Fruit fly (Drosophila melanogaster) whole organism, embryonic: Measurements from ENCODE around the gene AspRS-m.
A peak's percentile ranks its signal among the peaks of the same experiment; 100 is the strongest.

Experiments
- ATbp ChIP-seq: fragments of 200-800 bp; sonication (Bioruptor generic); optimal IDR thresholded peaks from 2 replicates; lab custom pipeline; 2017; ENCODE audit warnings: missing biosample characterization, mild to moderate bottlenecking, missing genetic modification characterization, missing genetic modification reagents
- Adf1 ChIP-seq: fragments of 200-800 bp; sonication (Bioruptor generic); IDR thresholded peaks from 2 replicates; pipeline ENCODE4 v1.3.6; 2022; ENCODE audit warnings: missing biosample characterization, missing genetic modification characterization
- Antp ChIP-seq: fragments of 200-800 bp; sonication (Bioruptor generic); optimal IDR thresholded peaks from 3 replicates; lab custom pipeline; 2016; ENCODE audit warnings: missing biosample characterization, missing genetic modification characterization
- CG12155 ChIP-seq: fragments of 200-800 bp; sonication (Bioruptor generic); optimal IDR thresholded peaks from 3 replicates; lab custom pipeline; 2016; ENCODE audit warnings: missing biosample characterization, missing genetic modification characterization
- CG1233 ChIP-seq: fragments of 200-800 bp; sonication (Bioruptor generic); optimal IDR thresholded peaks from 4 replicates; lab custom pipeline; 2018; ENCODE audit warnings: missing biosample characterization, mild to moderate bottlenecking, missing genetic modification characterization
- CG12769 ChIP-seq: fragments of 200-800 bp; sonication (Bioruptor generic); optimal IDR thresholded peaks from 2 replicates; lab custom pipeline; 2019; ENCODE audit warnings: missing biosample characterization, mild to moderate bottlenecking, missing genetic modification characterization, moderate library complexity
- CG13287 ChIP-seq: fragments of 200-800 bp; sonication (Bioruptor generic); IDR thresholded peaks from 2 replicates; pipeline ENCODE4 v1.3.6; 2022; ENCODE audit warnings: missing biosample characterization, missing genetic modification characterization; ENCODE audit not compliant: partially characterized antibody
- CG15514 ChIP-seq: fragments of 200-800 bp; sonication (Bioruptor generic); optimal IDR thresholded peaks from 3 replicates; lab custom pipeline; 2017; ENCODE audit warnings: missing biosample characterization, missing genetic modification characterization, mild to moderate bottlenecking, moderate library complexity, missing genetic modification reagents
- CG17829 ChIP-seq: fragments of 200-800 bp; optimal IDR thresholded peaks from 2 replicates; lab custom pipeline; 2019; ENCODE audit warnings: missing biosample characterization, mild to moderate bottlenecking, missing genetic modification characterization, moderate library complexity
- CG18262 ChIP-seq: fragments of 200-800 bp; optimal IDR thresholded peaks from 3 replicates; lab custom pipeline; 2019; ENCODE audit warnings: missing biosample characterization, mild to moderate bottlenecking, missing genetic modification characterization, moderate library complexity
- CG32532 ChIP-seq: fragments of 200-800 bp; sonication (Bioruptor generic); IDR thresholded peaks from 2 replicates; pipeline ENCODE4 v1.3.6; 2022; ENCODE audit warnings: missing biosample characterization, missing genetic modification characterization
- CG3995 ChIP-seq: fragments of 200-800 bp; sonication (Bioruptor generic); optimal IDR thresholded peaks from 3 replicates; lab custom pipeline; 2016; ENCODE audit warnings: missing biosample characterization, missing genetic modification characterization
- CG8290 ChIP-seq, 3 experiments: fragments of 200-800 bp; sonication (Bioruptor generic); optimal IDR thresholded peaks; 2 replicates each; lab custom pipeline; 2016 to 2019; ENCODE audit warnings: missing biosample characterization in 3 of 3, missing genetic modification characterization in 3 of 3, mild to moderate bottlenecking in 2 of 3, moderate library complexity in 1 of 3
- CG9437 ChIP-seq: fragments of 200-800 bp; sonication (Bioruptor generic); optimal IDR thresholded peaks from 2 replicates; lab custom pipeline; 2018; ENCODE audit warnings: missing biosample characterization, mild to moderate bottlenecking, missing genetic modification characterization
- CTCF ChIP-seq: fragments of 200-800 bp; sonication (Bioruptor generic); optimal IDR thresholded peaks from 2 replicates; lab custom pipeline; 2017; ENCODE audit warnings: missing biosample characterization, mild to moderate bottlenecking, missing genetic modification characterization, moderate library complexity
- Deaf1 ChIP-seq: fragments of 200-800 bp; optimal IDR thresholded peaks from 3 replicates; lab custom pipeline; 2019; ENCODE audit warnings: missing biosample characterization, mild to moderate bottlenecking, missing genetic modification characterization, moderate library complexity
- Hr78 ChIP-seq, 2 experiments: fragments of 200-800 bp in 1 of 2; fragments of >200 bp in 1 of 2; sonication (Bioruptor generic) in 1 of 2; optimal IDR thresholded peaks; 2 replicates each; lab custom pipeline; 2017 to 2019; ENCODE audit warnings: missing biosample characterization in 2 of 2, missing genetic modification characterization in 2 of 2, mild to moderate bottlenecking in 1 of 2, moderate library complexity in 1 of 2
- Jarid2 ChIP-seq: fragments of 200-800 bp; sonication (Bioruptor generic); optimal IDR thresholded peaks from 3 replicates; lab custom pipeline; 2017; ENCODE audit warnings: mild to moderate bottlenecking, missing biosample characterization, missing genetic modification reagents, missing genetic modification characterization
- Trl ChIP-seq, 3 experiments: fragments of >200 bp in 2 of 3; fragments of 200-800 bp in 1 of 3; sonication (Bioruptor generic) in 1 of 3; optimal IDR thresholded peaks; 2 replicates in 1 of 3; 3 replicates in 2 of 3; lab custom pipeline; 2016 to 2017; ENCODE audit warnings: missing biosample characterization in 1 of 3, missing genetic modification characterization in 1 of 3
- amos ChIP-seq: fragments of 200-800 bp; sonication (Bioruptor generic); IDR thresholded peaks from 2 replicates; pipeline ENCODE4 v1.3.6; 2022; ENCODE audit warnings: missing biosample characterization, missing genetic modification characterization; ENCODE audit not compliant: partially characterized antibody
- chif ChIP-seq, 2 experiments: fragments of 200-800 bp; sonication (Bioruptor generic); optimal IDR thresholded peaks; 3 replicates each; lab custom pipeline; 2016; ENCODE audit warnings: missing biosample characterization in 2 of 2, missing genetic modification characterization in 2 of 2
- chinmo ChIP-seq: fragments of 200-800 bp; sonication (Bioruptor generic); IDR thresholded peaks from 4 replicates; pipeline ENCODE4 v1.3.6; 2022; ENCODE audit warnings: missing biosample characterization, missing genetic modification characterization; ENCODE audit not compliant: partially characterized antibody
- cwo ChIP-seq: fragments of 200-800 bp; sonication (Bioruptor generic); optimal IDR thresholded peaks from 3 replicates; lab custom pipeline; 2017; ENCODE audit warnings: missing biosample characterization, missing genetic modification characterization, mild to moderate bottlenecking, moderate library complexity, missing genetic modification reagents
- ftz-f1 ChIP-seq: fragments of 200-800 bp; sonication (Bioruptor generic); optimal IDR thresholded peaks from 2 replicates; lab custom pipeline; 2016; ENCODE audit warnings: missing biosample characterization, missing genetic modification characterization
- grn ChIP-seq: fragments of 200-800 bp; sonication (Bioruptor generic); optimal IDR thresholded peaks from 3 replicates; lab custom pipeline; 2017; ENCODE audit warnings: missing biosample characterization, missing genetic modification characterization
- hbn ChIP-seq: fragments of 200-800 bp; sonication (Bioruptor generic); IDR thresholded peaks from 2 replicates; pipeline ENCODE4 v1.3.6; 2022; ENCODE audit warnings: missing biosample characterization, missing genetic modification characterization; ENCODE audit not compliant: partially characterized antibody
- mirr ChIP-seq: fragments of 200-800 bp; sonication (Bioruptor generic); optimal IDR thresholded peaks from 3 replicates; lab custom pipeline; 2018; ENCODE audit warnings: missing biosample characterization, mild to moderate bottlenecking, missing genetic modification characterization
- nerfin-1 ChIP-seq: fragments of 200-800 bp; sonication (Bioruptor generic); optimal IDR thresholded peaks from 3 replicates; lab custom pipeline; 2019; ENCODE audit warnings: missing biosample characterization, mild to moderate bottlenecking, missing genetic modification characterization, moderate library complexity
- p53 ChIP-seq: fragments of 200-800 bp; sonication (Bioruptor generic); optimal IDR thresholded peaks from 2 replicates; lab custom pipeline; 2016; ENCODE audit warnings: missing biosample characterization, missing genetic modification characterization
- pan ChIP-seq, 4 experiments: fragments of >200 bp in 3 of 4; fragments of 200-800 bp in 1 of 4; sonication (Bioruptor generic) in 1 of 4; optimal IDR thresholded peaks in 3 of 4; IDR thresholded peaks in 1 of 4; 2 replicates each; pipeline versions ENCODE4 v1.3.6 to Lab custom; 2017 to 2022; ENCODE audit warnings: missing biosample characterization in 2 of 4, missing genetic modification characterization in 2 of 4, mixed read lengths in 1 of 4
- run ChIP-seq: fragments of 200-800 bp; sonication (Bioruptor generic); optimal IDR thresholded peaks from 3 replicates; lab custom pipeline; 2018; ENCODE audit warnings: missing biosample characterization, mild to moderate bottlenecking, missing genetic modification characterization
- so ChIP-seq: fragments of 200-800 bp; sonication (Bioruptor generic); IDR thresholded peaks from 3 replicates; pipeline ENCODE4 v1.3.6; 2022; ENCODE audit warnings: missing biosample characterization, missing genetic modification characterization
- ssp ChIP-seq: fragments of 200-800 bp; sonication (Bioruptor generic); IDR thresholded peaks from 2 replicates; pipeline ENCODE4 v1.3.6; 2022; ENCODE audit warnings: missing biosample characterization, missing genetic modification characterization
- ttk ChIP-seq: fragments of 200-800 bp; sonication (Bioruptor generic); IDR thresholded peaks from 2 replicates; pipeline ENCODE4 v2.1.2; 2022; ENCODE audit warnings: missing biosample characterization, missing genetic modification characterization
- vvl ChIP-seq: fragments of 200-800 bp; sonication (Bioruptor generic); IDR thresholded peaks from 2 replicates; pipeline ENCODE4 v1.3.6; 2022; ENCODE audit warnings: missing biosample characterization, missing genetic modification characterization

AspRS-m gene

DNA sequence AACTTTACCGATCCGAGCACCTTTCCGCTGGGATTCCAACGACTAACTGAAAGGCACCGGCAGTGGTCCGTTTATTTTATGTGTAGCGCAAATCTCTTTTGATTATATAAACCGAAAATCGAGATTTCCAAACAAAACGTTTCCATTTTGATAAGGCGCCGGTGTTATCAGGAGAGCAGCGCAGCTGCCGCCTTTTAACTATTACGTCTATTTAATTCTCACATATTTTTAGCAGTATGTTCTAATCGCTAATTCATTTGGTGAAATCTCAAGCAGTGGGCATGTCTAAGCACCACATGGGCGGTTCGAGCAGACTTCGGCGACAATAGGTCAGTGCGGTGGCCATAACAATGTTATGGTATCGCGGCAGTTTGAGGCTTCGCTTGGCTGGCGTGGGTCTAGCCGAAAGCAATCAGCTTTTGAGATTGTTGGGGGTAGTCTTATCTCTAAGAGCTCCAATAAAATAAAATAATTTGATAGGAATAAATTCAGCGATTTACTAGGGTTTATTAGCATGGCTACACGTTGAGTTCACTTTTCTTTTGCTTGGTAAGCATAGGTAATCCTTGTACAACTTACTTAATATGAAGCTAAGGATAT lies 36.1 kb upstream of the AspRS-m start, which contains the start of gene Cyt-b5-r (continued):
- no peak for TF ChIP-seq nerfin-1 (tag; lab: Kevin White, UChicago)
- TF ChIP-seq cwo (GFP tag; lab: Kevin White, UChicago) = peak; percentile 83
- TF ChIP-seq CG18262 = no peak
- peak in 1 of 2 experiments; percentile 56 for TF ChIP-seq Hr78 (GFP tag; optimal IDR thresholded peaks at IDR 0.05; lab: Kevin White, UChicago)
- TF ChIP-seq CG1233 (GFP tag; lab: Kevin White, UChicago) = peak; percentile 55
- no peak for TF ChIP-seq ttk (GFP tag; lab: Robert Waterston, UW)
- peak; percentile 77 for TF ChIP-seq Adf1 (GFP tag; lab: Robert Waterston, UW)

DNA sequence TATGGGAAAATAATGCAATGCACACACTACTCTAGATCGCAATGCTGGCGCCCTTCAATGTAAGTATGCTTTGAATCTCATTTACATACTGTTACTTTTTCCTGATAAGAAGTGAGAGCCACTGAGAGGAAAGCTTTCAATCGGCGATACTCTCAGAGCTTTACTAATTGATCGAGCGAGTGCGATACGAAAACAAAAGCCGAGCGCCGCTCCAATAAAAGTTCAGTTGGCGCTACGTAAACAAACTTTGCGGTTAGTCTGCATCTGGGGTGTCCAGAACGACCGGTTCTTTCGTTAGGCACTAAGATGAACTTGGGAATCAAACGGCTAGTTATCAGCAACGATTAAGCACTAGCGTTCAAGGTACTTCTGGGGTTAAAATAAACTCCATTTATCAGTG lies 35.5 kb upstream of the AspRS-m start, which contains the start of gene CG17928:
TSS of gene CG17928 (plus strand) at position 224 of the 400 bp plus-strand sequence.
- TF ChIP-seq CG17829 = no peak
- 0 out of 2 replicates have a peak, but pooled peaks have one; percentile 13 for TF ChIP-seq hbn
- TF ChIP-seq Trl (optimal IDR thresholded peaks at IDR 0.05; lab: Kevin White, UChicago) = peak; percentile 58 to 78
- no peak for TF ChIP-seq Trl (GFP tag; optimal IDR thresholded peaks at IDR 0.05; lab: Kevin White, UChicago)
- no peak for TF ChIP-seq chif (GFP tag; optimal IDR thresholded peaks at IDR 0.05; lab: Kevin White, UChicago)
- peak; percentile 70 for TF ChIP-seq CG9437
- TF ChIP-seq amos (GFP tag; lab: Robert Waterston, UW) = peak; percentile 9; the same call in 1 of the 2 replicates
- TF ChIP-seq vvl = peak; percentile 72
- no peak for TF ChIP-seq pan (optimal IDR thresholded peaks at IDR 0.05; lab: Kevin White, UChicago)
- TF ChIP-seq pan (GFP tag; optimal IDR thresholded peaks at IDR 0.05 in 1 of 2, IDR thresholded peaks at IDR 0.05 in 1 of 2) = peak in 1 of 2 experiments; percentile 12
- TF ChIP-seq Deaf1 (tag; lab: Kevin White, UChicago) = peak; percentile 92
- TF ChIP-seq chinmo (GFP tag; lab: Robert Waterston, UW) = peak; percentile 77; the same call in 1 of the 4 replicates
- no peak for TF ChIP-seq Antp (GFP tag; lab: Kevin White, UChicago)
- peak; percentile 10 for TF ChIP-seq CG12155 (GFP tag; lab: Kevin White, UChicago)
- peak; percentile 67 for TF ChIP-seq run (tag; lab: Kevin White, UChicago)
- peak; percentile 71 for TF ChIP-seq CG3995
- TF ChIP-seq Jarid2 (GFP tag; lab: Kevin White, UChicago) = peak; percentile 67
- TF ChIP-seq mirr (GFP tag; lab: Kevin White, UChicago) = peak; percentile 21
- TF ChIP-seq CG15514 (GFP tag; lab: Kevin White, UChicago) = peak; percentile 3
- TF ChIP-seq CG13287 = peak; percentile 10; the same call in 1 of the 2 replicates
- peak; percentile 47 for TF ChIP-seq grn (GFP tag; lab: Kevin White, UChicago)
- no peak for TF ChIP-seq CG8290 (GFP tag; optimal IDR thresholded peaks at IDR 0.05; lab: Kevin White, UChicago)
- peak in 1 of 2 experiments; percentile 45 for TF ChIP-seq CG8290 (tag; optimal IDR thresholded peaks at IDR 0.05; lab: Kevin White, UChicago)
- TF ChIP-seq CG32532 (GFP tag; lab: Robert Waterston, UW) = 0 out of 2 replicates have a peak, but pooled peaks have one; percentile 11
- no peak for TF ChIP-seq ATbp (GFP tag; lab: Kevin White, UChicago)
- 0 out of 3 replicates have a peak, but pooled peaks have one; percentile 7 for TF ChIP-seq so (GFP tag; lab: Robert Waterston, UW)
- TF ChIP-seq CTCF (GFP tag; lab: Kevin White, UChicago) = peak; percentile 9
- peak; percentile 70 for TF ChIP-seq ftz-f1 (GFP tag; lab: Kevin White, UChicago)
- TF ChIP-seq p53 (GFP tag; lab: Kevin White, UChicago) = no peak
- peak; percentile 57 for TF ChIP-seq CG12769
- no peak for TF ChIP-seq ssp (GFP tag; lab: Robert Waterston, UW)
